Worm (Caenorhabditis elegans) whole organism, L4 larva: ENCODE data around the gene aqp-8.

Experiments
- F37D6.2 ChIP-seq: sonication (generic microtip); optimal IDR thresholded peaks from 2 replicates; lab custom pipeline; 2016; ENCODE audit warnings: mild to moderate bottlenecking, missing genetic modification characterization, missing compliant biosample characterization
- F44E2.7 ChIP-seq: fragments of 200-800 bp; sonication (Bioruptor generic); IDR thresholded peaks from 2 replicates; pipeline ENCODE4 v2.1.2; 2022; ENCODE audit warnings: missing genetic modification characterization, missing compliant biosample characterization
- R02D3.7 ChIP-seq: fragments of 150-350 bp; sonication (generic microtip); optimal IDR thresholded peaks from 3 replicates; lab custom pipeline; 2014; ENCODE audit warnings: missing biosample characterization, missing genetic modification characterization
- T26A8.4 ChIP-seq: fragments of 200-800 bp; sonication (Bioruptor generic); IDR thresholded peaks from 2 replicates; pipeline ENCODE4 v1.3.6; 2022; ENCODE audit warnings: missing genetic modification characterization, missing compliant biosample characterization
- Y5F2A.4 ChIP-seq: fragments of 200-800 bp; sonication (Bioruptor generic); optimal IDR thresholded peaks from 2 replicates; lab custom pipeline; 2018; ENCODE audit warnings: mild to moderate bottlenecking, missing genetic modification characterization, missing compliant biosample characterization
- Y75B8A.6 ChIP-seq: fragments of 200-800 bp; sonication (Bioruptor generic); IDR thresholded peaks from 2 replicates; pipeline ENCODE4 v1.3.6; 2022; ENCODE audit warnings: missing genetic modification reagents, missing genetic modification characterization, missing compliant biosample characterization
- aha-1 ChIP-seq: fragments of 150-350 bp; peaks from one replicate; lab custom pipeline; 2014; ENCODE audit warnings: missing biosample characterization, missing genetic modification characterization
- aly-2 ChIP-seq: sonication (generic microtip); optimal IDR thresholded peaks from 2 replicates; lab custom pipeline; 2018; ENCODE audit warnings: missing biosample characterization, missing genetic modification characterization
- ama-1 ChIP-seq: fragments of 150-350 bp; optimal IDR thresholded peaks from 2 replicates; lab custom pipeline; 2014; ENCODE audit warnings: inconsistent platforms, mixed read lengths
- ceh-32 ChIP-seq: sonication (generic microtip); optimal IDR thresholded peaks from 2 replicates; lab custom pipeline; 2016; ENCODE audit warnings: mild to moderate bottlenecking, missing genetic modification characterization, missing compliant biosample characterization; ENCODE audit not compliant: poor library complexity
- ces-1 ChIP-seq: fragments of 150-350 bp; sonication (generic microtip); optimal IDR thresholded peaks from 4 replicates; lab custom pipeline; 2014; ENCODE audit warnings: missing biosample characterization, missing genetic modification reagents, missing genetic modification characterization
- cey-2 ChIP-seq: sonication (generic microtip); optimal IDR thresholded peaks from 3 replicates; lab custom pipeline; 2017; ENCODE audit warnings: missing genetic modification characterization, mild to moderate bottlenecking, missing compliant biosample characterization, antibody characterized with exemption, borderline replicate concordance; ENCODE audit not compliant: insufficient read depth
- daf-8 ChIP-seq: fragments of 200-800 bp; sonication (Bioruptor generic); IDR thresholded peaks from 2 replicates; pipeline ENCODE4 v1.3.6; 2022; ENCODE audit warnings: missing genetic modification characterization, missing compliant biosample characterization
- dmd-6 ChIP-seq: fragments of 200-800 bp; sonication (Bioruptor generic); IDR thresholded peaks from 2 replicates; pipeline ENCODE4 v1.3.6; 2022; ENCODE audit warnings: missing genetic modification reagents, missing genetic modification characterization, missing compliant biosample characterization
- dmd-9 ChIP-seq: fragments of 200-800 bp; sonication (Bioruptor generic); IDR thresholded peaks from 2 replicates; pipeline ENCODE4 v1.3.6; 2022; ENCODE audit warnings: missing genetic modification reagents, missing genetic modification characterization, missing compliant biosample characterization
- egl-27 ChIP-seq: sonication (generic microtip); optimal IDR thresholded peaks from 3 replicates; lab custom pipeline; 2017; ENCODE audit warnings: missing biosample characterization, missing genetic modification reagents, missing genetic modification characterization
- fkh-10 ChIP-seq: fragments of 150-350 bp; optimal IDR thresholded peaks from 2 replicates; lab custom pipeline; 2014; ENCODE audit warnings: missing biosample characterization, missing genetic modification reagents, missing genetic modification characterization
- hlh-11 ChIP-seq: fragments of 200-800 bp; sonication (Bioruptor generic); optimal IDR thresholded peaks from 2 replicates; lab custom pipeline; 2018; ENCODE audit warnings: mild to moderate bottlenecking, missing genetic modification characterization, missing compliant biosample characterization
- hlh-30 ChIP-seq: sonication (generic microtip); optimal IDR thresholded peaks from 2 replicates; lab custom pipeline; 2017; ENCODE audit warnings: antibody characterized with exemption, mild to moderate bottlenecking, missing genetic modification characterization, missing compliant biosample characterization; ENCODE audit not compliant: insufficient read depth
- lin-38 ChIP-seq: fragments of 200-800 bp; sonication (Bioruptor generic); IDR thresholded peaks from 2 replicates; pipeline ENCODE4 v1.3.6; 2022; ENCODE audit warnings: missing genetic modification reagents, missing genetic modification characterization, missing compliant biosample characterization
- mdl-1 ChIP-seq, 2 experiments: fragments of 150-350 bp in 1 of 2; sonication (generic microtip) in 1 of 2; optimal IDR thresholded peaks; 2 replicates each; lab custom pipeline; 2014 to 2017; ENCODE audit warnings: missing biosample characterization in 2 of 2, missing genetic modification characterization in 2 of 2
- mdt-29 ChIP-seq: fragments of 200-800 bp; sonication (Bioruptor generic); IDR thresholded peaks from 2 replicates; pipeline ENCODE4 v1.3.6; 2022; ENCODE audit warnings: missing genetic modification reagents, missing genetic modification characterization, missing compliant biosample characterization
- mxl-2 ChIP-seq: fragments of 200-800 bp; sonication (Bioruptor generic); conservative IDR thresholded peaks from 2 replicates; pipeline ENCODE4 v1.3.6; 2022; ENCODE audit warnings: missing genetic modification reagents, missing genetic modification characterization, missing compliant biosample characterization
- mxl-3 ChIP-seq: fragments of 200-800 bp; sonication (Bioruptor generic); optimal IDR thresholded peaks from 2 replicates; lab custom pipeline; 2018; ENCODE audit warnings: mild to moderate bottlenecking, missing genetic modification characterization, missing compliant biosample characterization
- nhr-102 ChIP-seq: sonication (generic microtip); optimal IDR thresholded peaks from 2 replicates; lab custom pipeline; 2016; ENCODE audit warnings: mild to moderate bottlenecking, missing genetic modification characterization, moderate library complexity, missing compliant biosample characterization
- nhr-28 ChIP-seq: fragments of 150-350 bp; optimal IDR thresholded peaks from 2 replicates; lab custom pipeline; 2014; ENCODE audit warnings: missing biosample characterization, missing genetic modification characterization
- nhr-42 ChIP-seq: fragments of 200-800 bp; sonication (Bioruptor generic); IDR thresholded peaks from 2 replicates; pipeline ENCODE4 v1.3.6; 2022; ENCODE audit warnings: missing genetic modification characterization, missing compliant biosample characterization
- nhr-6 ChIP-seq: fragments of 150-350 bp; optimal IDR thresholded peaks from 2 replicates; lab custom pipeline; 2014; ENCODE audit warnings: missing biosample characterization, missing genetic modification characterization
- php-3 ChIP-seq: fragments of 200-800 bp; sonication (Bioruptor generic); IDR thresholded peaks from 2 replicates; pipeline ENCODE4 v1.3.6; 2022; ENCODE audit warnings: missing genetic modification reagents, missing genetic modification characterization, missing compliant biosample characterization
- rbr-2 ChIP-seq: sonication (generic microtip); optimal IDR thresholded peaks from 2 replicates; lab custom pipeline; 2016; ENCODE audit warnings: missing genotype, missing genetic modification characterization, missing compliant biosample characterization
- saeg-2 ChIP-seq: fragments of 200-800 bp; sonication (Bioruptor generic); IDR thresholded peaks from 2 replicates; pipeline ENCODE4 v1.3.6; 2022; ENCODE audit warnings: missing genetic modification reagents, missing genetic modification characterization, missing compliant biosample characterization
- sdz-12 ChIP-seq: fragments of 200-800 bp; sonication (Bioruptor generic); optimal IDR thresholded peaks from 2 replicates; lab custom pipeline; 2018; ENCODE audit warnings: mild to moderate bottlenecking, missing genetic modification characterization, missing compliant biosample characterization
- skn-1 ChIP-seq: fragments of 150-350 bp; optimal IDR thresholded peaks from 2 replicates; lab custom pipeline; 2014; ENCODE audit warnings: missing biosample characterization, missing genetic modification characterization
- spr-3 ChIP-seq: fragments of 200-800 bp; sonication (Bioruptor generic); optimal IDR thresholded peaks from 2 replicates; lab custom pipeline; 2018; ENCODE audit warnings: mild to moderate bottlenecking, missing genetic modification characterization, missing compliant biosample characterization
- unc-130 ChIP-seq: sonication (generic microtip); optimal IDR thresholded peaks from 2 replicates; lab custom pipeline; 2016; ENCODE audit warnings: missing genetic modification reagents, missing genetic modification characterization, missing compliant biosample characterization
- unc-39 ChIP-seq: sonication (generic microtip); optimal IDR thresholded peaks from 2 replicates; lab custom pipeline; 2017; ENCODE audit warnings: missing biosample characterization, missing genetic modification characterization
- unc-62 ChIP-seq, 3 experiments: fragments of 150-350 bp in 1 of 3; sonication (generic microtip); optimal IDR thresholded peaks in 2 of 3; peaks in 1 of 3; 1 replicate in 1 of 3; 2 replicates in 2 of 3; lab custom pipeline; 2014 to 2017; ENCODE audit warnings: missing biosample characterization in 3 of 3, missing genetic modification characterization in 3 of 3, missing genetic modification reagents in 3 of 3, missing genotype in 1 of 3
- vab-7 ChIP-seq: fragments of 200-800 bp; sonication (Bioruptor generic); IDR thresholded peaks from 2 replicates; pipeline ENCODE4 v1.3.6; 2022; ENCODE audit warnings: missing genetic modification reagents, missing genetic modification characterization, missing compliant biosample characterization
- zip-2 ChIP-seq: fragments of 150-350 bp; optimal IDR thresholded peaks from 2 replicates; lab custom pipeline; 2014; ENCODE audit warnings: missing biosample characterization, missing genetic modification characterization
- ztf-11 ChIP-seq: fragments of 150-350 bp; optimal IDR thresholded peaks from 2 replicates; lab custom pipeline; 2014; ENCODE audit warnings: missing biosample characterization, missing genetic modification characterization

The aqp-8 gene

DNA sequence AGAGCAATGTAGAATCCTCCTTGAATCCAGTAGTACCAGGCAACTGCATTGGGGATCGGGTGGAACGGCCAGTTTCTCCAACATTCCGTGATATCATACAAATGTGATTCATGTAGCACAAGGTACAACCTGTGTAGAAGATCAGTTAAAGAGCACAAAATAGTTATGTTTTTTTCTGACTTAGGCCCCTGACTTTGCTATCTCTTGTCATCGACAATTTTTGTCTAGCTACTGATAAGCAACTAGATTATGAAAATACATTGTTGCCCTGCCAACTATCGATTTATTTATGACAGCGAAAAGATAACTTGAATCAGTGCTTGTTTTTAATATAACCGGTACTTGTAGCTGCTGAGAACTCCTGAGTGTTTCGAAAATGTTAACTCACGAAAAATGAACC, 6.5 kb downstream of the aqp-8 start (continued):
- peak; percentile 47 for TF ChIP-seq nhr-102 (tag; lab: Kevin White, UChicago)
- no peak for TF ChIP-seq sdz-12

- TF ChIP-seq unc-39 (tag; lab: Kevin White, UChicago) (no peak), spr-3 (GFP tag; lab: Kevin White, UChicago) (no peak), daf-8 (no peak), skn-1 (no peak), Y5F2A.4 (GFP tag; lab: Kevin White, UChicago) (no peak), unc-130 (GFP tag; lab: Kevin White, UChicago) (no peak)
Measured at ce11 chrX:4694611-4695370, 10.0 kb downstream of the aqp-8 start.

ce11 chrX:4691148-4691773, 13.5 kb downstream of the aqp-8 start, which contains the start of gene K02G10.5:
Gene K02G10.5, minus strand, starts transcription at chrX:4691198.
- TF ChIP-seq ama-1 (lab: Kevin White, UChicago) (no peak), ces-1 (GFP tag; lab: Kevin White, UChicago) (no peak), aha-1 (tag; lab: Kevin White, UChicago) (peak; percentile 62), saeg-2 (no peak), unc-62 (GFP tag; optimal IDR thresholded peaks at IDR 0.05 in 1 of 2; lab: Kevin White, UChicago) (peak in 1 of 2 experiments; percentile 79), unc-62 (tag; optimal IDR thresholded peaks at IDR 0.05; lab: Kevin White, UChicago) (no peak)

DNA sequence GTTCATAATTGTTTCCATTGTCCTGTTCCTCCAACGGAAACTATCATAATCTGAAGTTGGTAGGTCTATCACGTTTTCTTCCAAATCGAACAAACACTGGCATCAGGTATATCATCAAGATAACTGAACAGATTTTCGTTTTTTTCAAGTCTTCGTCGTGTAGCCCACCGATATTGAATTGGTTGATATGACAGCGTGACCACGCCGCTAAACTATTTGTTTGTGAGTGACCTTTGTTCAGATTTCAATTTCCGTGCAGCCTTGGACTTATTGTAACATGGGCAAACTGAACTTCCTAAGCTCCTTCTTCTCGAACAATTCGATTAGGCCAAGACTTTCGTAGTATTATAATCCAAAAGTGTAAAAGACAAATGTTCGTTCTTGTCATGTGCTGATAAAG, 19.2 kb downstream of the aqp-8 start:
- TF ChIP-seq egl-27 (tag; lab: Kevin White, UChicago) (no peak), cey-2 (no peak), ceh-32 (no peak), nhr-28 (peak; percentile 33), mdl-1 (tag; optimal IDR thresholded peaks at IDR 0.05; lab: Kevin White, UChicago) (peak in 1 of 2 experiments; percentile 23), unc-62 (GFP tag; optimal IDR thresholded peaks at IDR 0.05 in 1 of 2; lab: Kevin White, UChicago) (peak in 1 of 2 experiments; percentile 55), unc-62 (tag; optimal IDR thresholded peaks at IDR 0.05; lab: Kevin White, UChicago) (no peak), hlh-30 (tag; lab: Kevin White, UChicago) (peak; percentile 3)
- TF ChIP-seq, all 104 proteins: peak for 4

DNA sequence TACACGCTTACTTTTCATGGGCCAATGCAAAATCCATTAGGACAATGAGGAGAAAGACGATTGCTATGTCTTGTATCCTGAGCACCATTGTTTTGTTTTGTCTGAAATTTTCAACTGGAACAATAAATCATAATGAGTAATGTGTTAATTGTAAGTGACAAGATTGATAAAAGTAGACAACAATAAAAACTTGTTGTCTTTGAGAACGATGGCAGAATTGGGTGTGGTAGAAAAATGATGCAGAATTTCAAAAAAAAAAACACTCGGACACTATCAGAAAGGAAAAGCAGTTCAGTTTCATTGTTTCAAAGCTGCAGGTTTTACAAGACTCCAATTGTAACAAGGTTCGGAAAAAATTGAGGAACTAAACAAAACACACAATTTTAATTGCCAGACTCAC, 22.2 kb downstream of the aqp-8 start, which contains the start of gene K02G10.15:
K02G10.15 (minus strand) TSS at position 101 of the 400 bp plus-strand sequence.
- TF ChIP-seq F37D6.2 (tag; lab: Kevin White, UChicago): no peak
- no peak for TF ChIP-seq rbr-2 (tag; lab: Kevin White, UChicago)
- TF ChIP-seq vab-7: no peak
- no peak for TF ChIP-seq mdt-29
- no peak for TF ChIP-seq fkh-10
- TF ChIP-seq aha-1 (tag; lab: Kevin White, UChicago): no peak
- no peak for TF ChIP-seq T26A8.4 (GFP tag; lab: Robert Waterston, UW)
- no peak for TF ChIP-seq hlh-11 (tag; lab: Kevin White, UChicago)

- TF ChIP-seq F37D6.2 (tag; lab: Kevin White, UChicago) (no peak), nhr-6 (tag; lab: Kevin White, UChicago) (no peak), dmd-6 (GFP tag; lab: Robert Waterston, UW) (no peak), aly-2 (no peak), vab-7 (no peak), egl-27 (tag; lab: Kevin White, UChicago) (no peak), mxl-2 (GFP tag; lab: Robert Waterston, UW) (no peak), dmd-9 (GFP tag; lab: Robert Waterston, UW) (no peak), F44E2.7 (GFP tag; lab: Robert Waterston, UW) (no peak), unc-62 (GFP tag; optimal IDR thresholded peaks at IDR 0.05 in 1 of 2; lab: Kevin White, UChicago) (no peak), unc-62 (tag; optimal IDR thresholded peaks at IDR 0.05; lab: Kevin White, UChicago) (no peak), php-3 (GFP tag; lab: Robert Waterston, UW) (no peak), nhr-28 (no peak), mxl-3 (no peak), ztf-11 (no peak), zip-2 (no peak), Y75B8A.6 (GFP tag; lab: Robert Waterston, UW) (no peak), nhr-42 (no peak), lin-38 (GFP tag; lab: Robert Waterston, UW) (no peak), R02D3.7 (tag; lab: Kevin White, UChicago) (no peak)
Measured at ce11 chrX:4678029-4678428, 26.7 kb downstream of the aqp-8 start, which contains the start of gene flp-11. Gene flp-11, minus strand, starts transcription at chrX:4678129.
